Fruit fly (Drosophila melanogaster) whole organism, prepupa: ENCODE measurements around the gene Rop.
A peak's percentile ranks its signal among the peaks of the same experiment; 100 is the strongest.

ENCODE experiments used
- CG10669 ChIP-seq: fragments of 200-800 bp; sonication (Bioruptor generic); optimal IDR thresholded peaks from 3 replicates; lab custom pipeline; 2018; ENCODE audit warnings: missing biosample characterization, mild to moderate bottlenecking, missing genetic modification characterization, moderate library complexity
- CG11294 ChIP-seq: fragments of 200-800 bp; sonication (Bioruptor generic); IDR thresholded peaks from 2 replicates; pipeline ENCODE4 v1.3.6; 2022; ENCODE audit warnings: missing biosample characterization, missing genetic modification characterization
- CG11762 ChIP-seq: fragments of 200-800 bp; sonication (Bioruptor generic); optimal IDR thresholded peaks from 3 replicates; lab custom pipeline; 2016; ENCODE audit warnings: missing biosample characterization, missing genetic modification characterization; ENCODE audit not compliant: insufficient read depth
- CG11902 ChIP-seq: fragments of 200-800 bp; sonication (Bioruptor generic); optimal IDR thresholded peaks from 3 replicates; lab custom pipeline; 2016; ENCODE audit warnings: missing biosample characterization, missing genetic modification characterization
- CG15336 ChIP-seq: fragments of 200-800 bp; sonication (Bioruptor generic); IDR thresholded peaks from 2 replicates; pipeline ENCODE4 v1.3.6; 2022; ENCODE audit warnings: missing biosample characterization, missing genetic modification characterization
- CG1621 ChIP-seq: fragments of 200-800 bp; sonication (Bioruptor generic); optimal IDR thresholded peaks from 3 replicates; lab custom pipeline; 2018; ENCODE audit warnings: missing biosample characterization, mild to moderate bottlenecking, missing genetic modification characterization
- CG3032 ChIP-seq: fragments of 200-800 bp; optimal IDR thresholded peaks from 2 replicates; lab custom pipeline; 2019; ENCODE audit warnings: missing biosample characterization, mild to moderate bottlenecking, missing genetic modification characterization, moderate library complexity
- CG31627 ChIP-seq: fragments of 200-800 bp; sonication (Bioruptor generic); optimal IDR thresholded peaks from 3 replicates; lab custom pipeline; 2016; ENCODE audit warnings: missing biosample characterization, missing genetic modification characterization
- CG3919 ChIP-seq: fragments of 200-800 bp; sonication (Bioruptor generic); optimal IDR thresholded peaks from 3 replicates; lab custom pipeline; 2016; ENCODE audit warnings: missing biosample characterization, missing genetic modification characterization
- CG6276 ChIP-seq: fragments of 200-800 bp; sonication (Bioruptor generic); optimal IDR thresholded peaks from 2 replicates; lab custom pipeline; 2017; ENCODE audit warnings: missing biosample characterization, mild to moderate bottlenecking, missing genetic modification characterization
- CG6792 ChIP-seq: fragments of 200-800 bp; sonication (Bioruptor generic); optimal IDR thresholded peaks from 3 replicates; lab custom pipeline; 2016; ENCODE audit warnings: missing biosample characterization, missing genetic modification characterization
- CG6808 ChIP-seq: fragments of 200-800 bp; sonication (Bioruptor generic); optimal IDR thresholded peaks from 3 replicates; lab custom pipeline; 2017; ENCODE audit warnings: missing biosample characterization, missing genetic modification characterization, mild to moderate bottlenecking, moderate library complexity, missing genetic modification reagents
- CG8119 ChIP-seq: fragments of 200-800 bp; sonication (Bioruptor generic); IDR thresholded peaks from 3 replicates; pipeline ENCODE4 v1.3.6; 2022; ENCODE audit warnings: missing biosample characterization, missing genetic modification characterization
- Eip75B ChIP-seq: fragments of 200-800 bp; sonication (Bioruptor generic); optimal IDR thresholded peaks from 3 replicates; lab custom pipeline; 2016; ENCODE audit warnings: missing biosample characterization, missing genetic modification characterization
- Eip78C ChIP-seq: fragments of 200-800 bp; sonication (Bioruptor generic); peaks from one replicate; lab custom pipeline; 2016; ENCODE audit warnings: missing biosample characterization, missing genetic modification characterization
- Hr38 ChIP-seq: sonication (Bioruptor generic); optimal IDR thresholded peaks from 2 replicates; lab custom pipeline; 2016; ENCODE audit warnings: missing biosample characterization, missing genetic modification characterization
- Hr39 ChIP-seq: fragments of 200-800 bp; sonication (Bioruptor generic); optimal IDR thresholded peaks from 2 replicates; lab custom pipeline; 2016; ENCODE audit warnings: missing biosample characterization, missing genetic modification characterization
- Sox102F ChIP-seq: fragments of 200-800 bp; sonication (Bioruptor generic); optimal IDR thresholded peaks from 2 replicates; lab custom pipeline; 2016; ENCODE audit warnings: missing biosample characterization, mild to moderate bottlenecking, missing genetic modification characterization
- Sox14 ChIP-seq: fragments of 200-800 bp; sonication (Bioruptor generic); optimal IDR thresholded peaks from 3 replicates; lab custom pipeline; 2016; ENCODE audit warnings: missing biosample characterization, missing genetic modification characterization
- achi ChIP-seq: fragments of 200-800 bp; sonication (Bioruptor generic); optimal IDR thresholded peaks from 3 replicates; lab custom pipeline; 2016; ENCODE audit warnings: missing biosample characterization, missing genetic modification characterization
- cyc ChIP-seq: fragments of 200-800 bp; sonication (Bioruptor generic); optimal IDR thresholded peaks from 3 replicates; lab custom pipeline; 2016; ENCODE audit warnings: missing biosample characterization, missing genetic modification characterization
- dac ChIP-seq: fragments of 200-800 bp; sonication (Bioruptor generic); optimal IDR thresholded peaks from 2 replicates; lab custom pipeline; 2017; ENCODE audit warnings: missing biosample characterization, mild to moderate bottlenecking, missing genetic modification characterization
- dsx ChIP-seq: fragments of 200-800 bp; optimal IDR thresholded peaks from 3 replicates; lab custom pipeline; 2019; ENCODE audit warnings: missing biosample characterization, mild to moderate bottlenecking, missing genetic modification characterization, moderate library complexity; ENCODE audit not compliant: poor library complexity, severe bottlenecking
- eg ChIP-seq: fragments of 200-800 bp; sonication (Bioruptor generic); IDR thresholded peaks from 3 replicates; pipeline ENCODE4 v1.3.6; 2022; ENCODE audit warnings: missing biosample characterization, missing genetic modification characterization
- esn ChIP-seq: fragments of 200-800 bp; sonication (Bioruptor generic); optimal IDR thresholded peaks from 2 replicates; lab custom pipeline; 2016; ENCODE audit warnings: missing biosample characterization, mild to moderate bottlenecking, missing genetic modification characterization, moderate library complexity
- fd59A ChIP-seq: fragments of 200-800 bp; sonication (Bioruptor generic); optimal IDR thresholded peaks from 2 replicates; lab custom pipeline; 2017; ENCODE audit warnings: missing biosample characterization, mild to moderate bottlenecking, missing genetic modification characterization, missing genetic modification reagents
- fkh ChIP-seq: fragments of 200-800 bp; sonication (Bioruptor generic); optimal IDR thresholded peaks from 3 replicates; lab custom pipeline; 2017; ENCODE audit warnings: missing biosample characterization, mild to moderate bottlenecking, missing genetic modification characterization, moderate library complexity
- lz ChIP-seq: fragments of 200-800 bp; sonication (Bioruptor generic); optimal IDR thresholded peaks from 3 replicates; lab custom pipeline; 2016; ENCODE audit warnings: missing biosample characterization, missing genetic modification characterization
- net ChIP-seq: fragments of 200-800 bp; sonication (Bioruptor generic); optimal IDR thresholded peaks from 3 replicates; lab custom pipeline; 2016; ENCODE audit warnings: missing biosample characterization, missing genetic modification characterization
- pdm3 ChIP-seq: fragments of 200-800 bp; sonication (Bioruptor generic); optimal IDR thresholded peaks from 3 replicates; lab custom pipeline; 2016; ENCODE audit warnings: missing biosample characterization, missing genetic modification characterization
- spab ChIP-seq: fragments of 200-800 bp; sonication (Bioruptor generic); optimal IDR thresholded peaks from 2 replicates; lab custom pipeline; 2017; ENCODE audit warnings: missing biosample characterization, mild to moderate bottlenecking, missing genetic modification characterization, missing genetic modification reagents
- ss ChIP-seq, 2 experiments: fragments of 200-800 bp; sonication (Bioruptor generic); optimal IDR thresholded peaks; 2 replicates in 1 of 2; 3 replicates in 1 of 2; lab custom pipeline; 2017 to 2018; ENCODE audit warnings: mild to moderate bottlenecking in 2 of 2, missing biosample characterization in 2 of 2, missing genetic modification characterization in 2 of 2, moderate library complexity in 1 of 2
- svp ChIP-seq: fragments of 200-800 bp; sonication (Bioruptor generic); peaks from one replicate; lab custom pipeline; 2016; ENCODE audit warnings: missing biosample characterization, missing genetic modification characterization
- topi ChIP-seq: fragments of 200-800 bp; sonication (Bioruptor generic); optimal IDR thresholded peaks from 3 replicates; lab custom pipeline; 2016; ENCODE audit warnings: missing biosample characterization, missing genetic modification characterization

Rop gene

dm6 chr3L:4138804-4139521, at the start of gene Rop, which contains the start of gene Ras64B:
Rop (minus strand) TSS chr3L:4138996.
Ras64B (plus strand) TSS chr3L:4139076.
- TF ChIP-seq CG11902 (GFP tag; lab: Kevin White, UChicago) (no peak), CG11294 (GFP tag; lab: Robert Waterston, UW) (no peak), fkh (GFP tag; lab: Kevin White, UChicago) (peak; percentile 87), cyc (no peak), ss (GFP tag; optimal IDR thresholded peaks at IDR 0.05; lab: Kevin White, UChicago) (no peak), eg (GFP tag; lab: Robert Waterston, UW) (no peak), CG6808 (no peak), CG3919 (no peak), svp (GFP tag; lab: Kevin White, UChicago) (peak; percentile 94), spab (no peak), Eip75B (GFP tag; lab: Kevin White, UChicago) (no peak), esn (GFP tag; lab: Kevin White, UChicago) (peak; percentile 57), CG31627 (GFP tag; lab: Kevin White, UChicago) (no peak), net (no peak), Sox14 (GFP tag; lab: Kevin White, UChicago) (peak; percentile 75), CG15336 (GFP tag; lab: Robert Waterston, UW) (peak; percentile 14; the same call in 1 of the 2 replicates), lz (GFP tag; lab: Kevin White, UChicago) (peak; percentile 20), Hr39 (GFP tag; lab: Kevin White, UChicago) (no peak), Eip78C (GFP tag; lab: Kevin White, UChicago) (no peak), topi (GFP tag; lab: Kevin White, UChicago) (no peak), Hr38 (GFP tag; lab: Kevin White, UChicago) (no peak), CG3032 (tag; lab: Kevin White, UChicago) (peak; percentile 29), CG8119 (GFP tag; lab: Robert Waterston, UW) (peak; percentile 22; the same call in 1 of the 3 replicates), pdm3 (GFP tag; lab: Kevin White, UChicago) (no peak)

dm6 chr3L:4187930-4188523, 49.2 kb upstream of the Rop start, which contains the start of the genes Teh2 and tipE:
Teh2 (minus strand) TSS chr3L:4188023.
tipE (plus strand) TSS chr3L:4188499.
- TF ChIP-seq fd59A (GFP tag; lab: Kevin White, UChicago) (no peak), dac (GFP tag; lab: Kevin White, UChicago) (no peak), Sox14 (GFP tag; lab: Kevin White, UChicago) (no peak), CG11762 (GFP tag; lab: Kevin White, UChicago) (no peak)

dm6 chr3L:4186659-4187058, 47.9 kb upstream of the Rop start, which contains the start of gene VhaM9.7-c:
VhaM9.7-c (minus strand) TSS chr3L:4186865.
- TF ChIP-seq CG10669 (GFP tag; lab: Kevin White, UChicago) (peak; percentile 1), dsx (no peak), eg (GFP tag; lab: Robert Waterston, UW) (no peak), CG3032 (tag; lab: Kevin White, UChicago) (no peak), achi (GFP tag; lab: Kevin White, UChicago) (peak; percentile 30), Eip75B (GFP tag; lab: Kevin White, UChicago) (peak; percentile 7), CG1621 (tag; lab: Kevin White, UChicago) (no peak), esn (GFP tag; lab: Kevin White, UChicago) (peak; percentile 55), Sox102F (GFP tag; lab: Kevin White, UChicago) (peak; percentile 39), CG8119 (GFP tag; lab: Robert Waterston, UW) (0 out of 3 replicates have a peak, but pooled peaks have one; percentile 15), lz (GFP tag; lab: Kevin White, UChicago) (peak; percentile 55), CG11762 (GFP tag; lab: Kevin White, UChicago) (no peak), net (no peak), Sox14 (GFP tag; lab: Kevin White, UChicago) (peak; percentile 52), dac (GFP tag; lab: Kevin White, UChicago) (no peak), CG6276 (GFP tag; lab: Kevin White, UChicago) (no peak), CG31627 (GFP tag; lab: Kevin White, UChicago) (peak; percentile 60), fd59A (GFP tag; lab: Kevin White, UChicago) (no peak), cyc (peak; percentile 53), pdm3 (GFP tag; lab: Kevin White, UChicago) (peak; percentile 40), CG6792 (peak; percentile 17), CG3919 (peak; percentile 41), topi (GFP tag; lab: Kevin White, UChicago) (peak; percentile 58)
- TF ChIP-seq, all 60 proteins: peak for 14
